Fruit fly (Drosophila melanogaster): Measurements from ENCODE around the gene Drsl2.

- TF ChIP-seq CG6854 (GFP tag; optimal IDR thresholded peaks at IDR 0.05) (no peak), dac (GFP tag; optimal IDR thresholded peaks at IDR 0.05) (no peak), Eip93F (GFP tag; optimal IDR thresholded peaks at IDR 0.05) (no peak), CG6163 (GFP tag; IDR thresholded peaks at IDR 0.05) (no peak), Hr39 (GFP tag; optimal IDR thresholded peaks at IDR 0.05) (no peak), CG3032 (tag; optimal IDR thresholded peaks at IDR 0.05) (no peak), CG11294 (GFP tag; IDR thresholded peaks at IDR 0.05) (no peak), Blimp-1 (GFP tag; optimal IDR thresholded peaks at IDR 0.05) (no peak), CG16779 (tag; optimal IDR thresholded peaks at IDR 0.05) (no peak), Sox15 (GFP tag; optimal IDR thresholded peaks at IDR 0.05) (no peak), OdsH (GFP tag; optimal IDR thresholded peaks at IDR 0.05) (no peak), CG31627 (GFP tag; optimal IDR thresholded peaks at IDR 0.05) (no peak)
Measured at dm6 chr3L:3316441-3316840, 2.3 kb downstream of the Drsl2 start, which contains the start of gene Drsl5.
